Fruit fly (Drosophila melanogaster): ENCODE data around the gene CG14411.

The CG14411 gene

DNA sequence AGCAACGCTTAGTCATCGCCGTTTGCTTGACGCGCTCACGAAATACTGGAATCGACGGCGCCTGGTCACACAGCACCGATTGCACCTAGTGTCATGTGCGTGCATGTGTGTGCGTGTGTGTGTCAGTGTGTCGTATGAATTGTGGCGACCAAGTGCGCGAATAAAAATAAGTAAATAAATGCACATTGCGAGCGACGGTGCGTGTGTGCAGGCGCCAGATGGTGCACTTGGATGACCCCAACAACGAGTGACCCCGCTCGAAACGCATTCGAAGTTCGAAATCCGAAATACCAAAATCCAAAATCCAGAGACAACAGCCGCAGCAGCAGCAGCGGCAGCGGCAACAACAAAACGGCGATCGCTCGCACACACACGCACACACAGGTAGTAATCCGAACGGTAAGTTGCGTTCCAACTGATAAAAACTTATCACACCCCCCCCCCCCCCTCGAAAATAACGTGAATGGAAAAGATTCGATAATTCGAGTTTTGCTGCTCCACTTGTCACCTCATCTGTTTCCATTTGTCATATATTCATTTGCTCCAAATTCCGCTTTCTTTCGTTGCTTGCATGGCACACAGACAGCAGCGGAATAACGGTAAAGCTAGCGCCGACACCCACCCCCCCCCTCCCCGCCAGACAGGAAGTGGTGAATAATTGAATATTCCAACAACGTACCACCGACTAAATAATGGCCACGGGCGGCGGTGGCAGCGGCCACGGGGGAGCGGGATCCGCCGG lies at the start of gene CG14411 (continued):
- no peak for TF ChIP-seq ems (GFP tag; optimal IDR thresholded peaks at IDR 0.05)
- no peak for TF ChIP-seq psq (GFP tag; optimal IDR thresholded peaks at IDR 0.05)
- TF ChIP-seq CG10147 (GFP tag; optimal IDR thresholded peaks at IDR 0.05), result no peak
- peak; percentile 29 for TF ChIP-seq Sin3A (optimal IDR thresholded peaks at IDR 0.05)
- peak; percentile 85 for TF ChIP-seq chinmo (GFP tag; IDR thresholded peaks at IDR 0.05; ENCODE audit: partially characterized antibody)
- TF ChIP-seq pros (GFP tag; optimal IDR thresholded peaks at IDR 0.05), result no peak
- TF ChIP-seq CG6813 (GFP tag; optimal IDR thresholded peaks at IDR 0.05), result no peak
- no peak for TF ChIP-seq HLH3B (GFP tag; IDR thresholded peaks at IDR 0.05)
- TF ChIP-seq CG9932 (GFP tag; IDR thresholded peaks at IDR 0.05), result no peak
- no peak for TF ChIP-seq Fer1 (GFP tag; optimal IDR thresholded peaks at IDR 0.05)
- TF ChIP-seq slbo (GFP tag; IDR thresholded peaks at IDR 0.05), result no peak
- TF ChIP-seq CG9797 (GFP tag; optimal IDR thresholded peaks at IDR 0.05), result peak; percentile 91
- no peak for TF ChIP-seq Dad (GFP tag; optimal IDR thresholded peaks at IDR 0.05)
- TF ChIP-seq p53 (GFP tag; optimal IDR thresholded peaks at IDR 0.05), result peak; percentile 10
- peak; percentile 36 for TF ChIP-seq sd (tag; optimal IDR thresholded peaks at IDR 0.05)
- no peak for TF ChIP-seq gsb-n (tag; optimal IDR thresholded peaks at IDR 0.05)
- TF ChIP-seq repo (GFP tag; optimal IDR thresholded peaks at IDR 0.05), result no peak
- no peak for TF ChIP-seq Meics (GFP tag; optimal IDR thresholded peaks at IDR 0.05)
- no peak for TF ChIP-seq Fer2 (tag; optimal IDR thresholded peaks at IDR 0.05)
- no peak for TF ChIP-seq lov (optimal IDR thresholded peaks at IDR 0.05)
- TF ChIP-seq lov (GFP tag; IDR thresholded peaks at IDR 0.05), result no peak
- TF ChIP-seq CG34422 (GFP tag; IDR thresholded peaks at IDR 0.05), result peak; percentile 66; the same call in 2 of the 3 replicates
- no peak for TF ChIP-seq CG11696 (GFP tag; IDR thresholded peaks at IDR 0.05)
- TF ChIP-seq stwl (tag; optimal IDR thresholded peaks at IDR 0.05), result peak; percentile 81
- TF ChIP-seq Jarid2 (GFP tag; optimal IDR thresholded peaks at IDR 0.05), result peak; percentile 42
- TF ChIP-seq mam (GFP tag; optimal IDR thresholded peaks at IDR 0.05), result no peak
- TF ChIP-seq pb (GFP tag; optimal IDR thresholded peaks at IDR 0.05), result no peak
- no peak for TF ChIP-seq HLH4C (GFP tag; IDR thresholded peaks at IDR 0.05; ENCODE audit: partially characterized antibody)
- TF ChIP-seq tna (GFP tag; IDR thresholded peaks at IDR 0.05; ENCODE audit: partially characterized antibody), result no peak
- TF ChIP-seq kay (GFP tag; optimal IDR thresholded peaks at IDR 0.05), result no peak
- no peak for TF ChIP-seq klu (GFP tag; IDR thresholded peaks at IDR 0.05)
- no peak for TF ChIP-seq otp (GFP tag; IDR thresholded peaks at IDR 0.05)
- no peak for TF ChIP-seq chn (GFP tag; optimal IDR thresholded peaks at IDR 0.05)
- no peak for TF ChIP-seq fd96Cb (tag; optimal IDR thresholded peaks at IDR 0.05)
- TF ChIP-seq Opbp (GFP tag; IDR thresholded peaks at IDR 0.05; ENCODE audit: partially characterized antibody), result peak; percentile 47; the same call in 1 of the 3 replicates
- TF ChIP-seq row (GFP tag; IDR thresholded peaks at IDR 0.05), result peak; percentile 59; the same call in 2 of the 3 replicates
- TF ChIP-seq tll (GFP tag; optimal IDR thresholded peaks at IDR 0.05), result no peak
- TF ChIP-seq MBD-R2 (GFP tag; IDR thresholded peaks at IDR 0.05), result peak; percentile 42
- TF ChIP-seq Mad (GFP tag; optimal IDR thresholded peaks at IDR 0.05), result no peak
- peak; percentile 58 for TF ChIP-seq YL-1 (GFP tag; optimal IDR thresholded peaks at IDR 0.05)
- no peak for TF ChIP-seq CG10431 (GFP tag; optimal IDR thresholded peaks at IDR 0.05)
- peak; percentile 6 for TF ChIP-seq HLHmδ (GFP tag; optimal IDR thresholded peaks at IDR 0.05)
- no peak for TF ChIP-seq CG33557 (GFP tag; optimal IDR thresholded peaks at IDR 0.05)
- no peak for TF ChIP-seq phol (tag; optimal IDR thresholded peaks at IDR 0.05)
- peak; percentile 18 for TF ChIP-seq CG15479 (GFP tag; optimal IDR thresholded peaks at IDR 0.05)
- no peak for TF ChIP-seq D19B (GFP tag; optimal IDR thresholded peaks at IDR 0.05)
- TF ChIP-seq gce (GFP tag; IDR thresholded peaks at IDR 0.05), result no peak
- TF ChIP-seq fd3F (GFP tag; optimal IDR thresholded peaks at IDR 0.05), result no peak
- TF ChIP-seq CG10654 (GFP tag; optimal IDR thresholded peaks at IDR 0.05), result no peak
- no peak for TF ChIP-seq CG32767 (GFP tag; IDR thresholded peaks at IDR 0.05)
